Worm (Caenorhabditis elegans): ENCODE data around the gene F48C5.2.
A peak's percentile ranks its signal among the peaks of the same experiment; 100 is the strongest.

Gene F48C5.2

ce11 chrX:11407682-11408335 lies 46.3 kb downstream of the F48C5.2 start, which contains the start of gene F08B12.4:
Gene F08B12.4 (minus strand): TSS chrX:11407732.
- TF ChIP-seq ceh-2 (tag; optimal IDR thresholded peaks at IDR 0.05) (no peak), eyg-1 (tag; optimal IDR thresholded peaks at IDR 0.05) (no peak), nfya-1 (tag; optimal IDR thresholded peaks at IDR 0.05) (no peak), F13H6.1 (tag; optimal IDR thresholded peaks at IDR 0.05) (no peak), elt-2 (tag; optimal IDR thresholded peaks at IDR 0.05) (peak; percentile 5), sox-2 (GFP tag; IDR thresholded peaks at IDR 0.05) (no peak), lin-11 (tag; optimal IDR thresholded peaks at IDR 0.05) (no peak)

ce11 chrX:11406784-11407183 lies 47.3 kb downstream of the F48C5.2 start:
- TF ChIP-seq K09A11.1 (tag; optimal IDR thresholded peaks at IDR 0.05; ENCODE audit: insufficient read depth), result no peak
- no peak for TF ChIP-seq sox-4 (tag; optimal IDR thresholded peaks at IDR 0.05)
- TF ChIP-seq ceh-14 (tag; optimal IDR thresholded peaks at IDR 0.05), result no peak
- no peak for TF ChIP-seq fkh-6 (tag; optimal IDR thresholded peaks at IDR 0.05)
- no peak for TF ChIP-seq C38D4.7 (GFP tag; optimal IDR thresholded peaks at IDR 0.05)
- TF ChIP-seq unc-86 (tag; optimal IDR thresholded peaks at IDR 0.05), result no peak
- TF ChIP-seq ceh-34 (tag; optimal IDR thresholded peaks at IDR 0.05), result no peak
- no peak for TF ChIP-seq lim-6 (tag; optimal IDR thresholded peaks at IDR 0.05)
- TF ChIP-seq ceh-19 (GFP tag; optimal IDR thresholded peaks at IDR 0.05), result no peak

- TF ChIP-seq unc-42 (tag; optimal IDR thresholded peaks at IDR 0.05) (peak; percentile 73), hlh-30 (tag; optimal IDR thresholded peaks at IDR 0.05; ENCODE audit: insufficient read depth) (no peak)
Observed at ce11 chrX:11405908-11406307, 48.2 kb downstream of the F48C5.2 start, which contains the start of gene slo-2. Gene slo-2 (minus strand): TSS chrX:11405931.

Data from whole organism, late embryonic.